Fruit fly (Drosophila melanogaster) whole organism, embryonic: ENCODE results near the gene Mbs.

Source experiments
- Antp ChIP-seq: fragments of 200-800 bp; sonication (Bioruptor generic); optimal IDR thresholded peaks from 3 replicates; lab custom pipeline; 2016; ENCODE audit warnings: missing biosample characterization, missing genetic modification characterization
- Bteb2 ChIP-seq: fragments of 200-800 bp; sonication (Bioruptor generic); optimal IDR thresholded peaks from 2 replicates; lab custom pipeline; 2016; ENCODE audit warnings: missing biosample characterization, missing genetic modification characterization
- CG10267 ChIP-seq: fragments of 200-800 bp; sonication (Bioruptor generic); optimal IDR thresholded peaks from 2 replicates; lab custom pipeline; 2018; ENCODE audit warnings: missing biosample characterization, mild to moderate bottlenecking, missing genetic modification characterization, moderate library complexity
- CG10979 ChIP-seq: fragments of 200-800 bp; sonication (Bioruptor generic); optimal IDR thresholded peaks from 2 replicates; lab custom pipeline; 2018; ENCODE audit warnings: missing biosample characterization, mild to moderate bottlenecking, missing genetic modification characterization, moderate library complexity
- CG11085 ChIP-seq: fragments of 200-800 bp; sonication (Bioruptor generic); IDR thresholded peaks from 2 replicates; pipeline ENCODE4 v1.3.6; 2022; ENCODE audit warnings: missing biosample characterization, missing genetic modification characterization
- CG11696 ChIP-seq: fragments of 200-800 bp; sonication (Bioruptor generic); IDR thresholded peaks from 2 replicates; pipeline ENCODE4 v1.3.6; 2022; ENCODE audit warnings: missing biosample characterization, missing genetic modification characterization
- CG12236 ChIP-seq: fragments of 200-800 bp; sonication (Bioruptor generic); optimal IDR thresholded peaks from 2 replicates; lab custom pipeline; 2016; ENCODE audit warnings: missing biosample characterization, missing genetic modification characterization
- CG14710 ChIP-seq: fragments of 200-800 bp; sonication (Bioruptor generic); optimal IDR thresholded peaks from 3 replicates; lab custom pipeline; 2019; ENCODE audit warnings: missing biosample characterization, mild to moderate bottlenecking, missing genetic modification characterization, moderate library complexity
- CG1529 ChIP-seq: fragments of 200-800 bp; sonication (Bioruptor generic); optimal IDR thresholded peaks from 3 replicates; lab custom pipeline; 2018; ENCODE audit warnings: missing biosample characterization, missing genetic modification characterization
- CG15479 ChIP-seq: fragments of 200-800 bp; sonication (Bioruptor generic); optimal IDR thresholded peaks from 3 replicates; lab custom pipeline; 2019; ENCODE audit warnings: missing biosample characterization, mild to moderate bottlenecking, missing genetic modification characterization, moderate library complexity
- CG17912 ChIP-seq: fragments of 200-800 bp; sonication (Bioruptor generic); optimal IDR thresholded peaks from 2 replicates; lab custom pipeline; 2018; ENCODE audit warnings: missing biosample characterization, mild to moderate bottlenecking, missing genetic modification characterization
- CG18764 ChIP-seq: fragments of 200-800 bp; sonication (Bioruptor generic); optimal IDR thresholded peaks from 3 replicates; lab custom pipeline; 2016; ENCODE audit warnings: missing biosample characterization, missing genetic modification characterization
- CG32767 ChIP-seq: fragments of 200-800 bp; sonication (Bioruptor generic); IDR thresholded peaks from 2 replicates; pipeline ENCODE4 v1.3.6; 2022; ENCODE audit warnings: missing biosample characterization, missing genetic modification characterization
- CG34376 ChIP-seq: fragments of 200-800 bp; sonication (Bioruptor generic); optimal IDR thresholded peaks from 2 replicates; lab custom pipeline; 2018; ENCODE audit warnings: missing biosample characterization, mild to moderate bottlenecking, missing genetic modification characterization
- CG4707 ChIP-seq: fragments of 200-800 bp; sonication (Bioruptor generic); optimal IDR thresholded peaks from 2 replicates; lab custom pipeline; 2018; ENCODE audit warnings: missing biosample characterization, mild to moderate bottlenecking, missing genetic modification characterization, moderate library complexity
- CG6175 ChIP-seq: fragments of 200-800 bp; sonication (Bioruptor generic); IDR thresholded peaks from 3 replicates; pipeline ENCODE4 v1.3.6; 2022; ENCODE audit warnings: missing biosample characterization, missing genetic modification characterization
- CG6791 ChIP-seq: fragments of 200-800 bp; sonication (Bioruptor generic); IDR thresholded peaks from 3 replicates; pipeline ENCODE4 v1.3.6; 2022; ENCODE audit warnings: missing biosample characterization, missing genetic modification characterization; ENCODE audit not compliant: partially characterized antibody
- CG7271 ChIP-seq: fragments of 200-800 bp; sonication (Bioruptor generic); optimal IDR thresholded peaks from 2 replicates; lab custom pipeline; 2018; ENCODE audit warnings: missing biosample characterization, mild to moderate bottlenecking, missing genetic modification characterization, moderate library complexity
- CG7839 ChIP-seq: fragments of 200-800 bp; sonication (Bioruptor generic); optimal IDR thresholded peaks from 3 replicates; lab custom pipeline; 2018; ENCODE audit warnings: missing biosample characterization, mild to moderate bottlenecking, missing genetic modification characterization, moderate library complexity
- CG7987 ChIP-seq: fragments of 200-800 bp; sonication (Bioruptor generic); optimal IDR thresholded peaks from 2 replicates; lab custom pipeline; 2018; ENCODE audit warnings: missing biosample characterization, mild to moderate bottlenecking, missing genetic modification characterization, moderate library complexity
- CG8359 ChIP-seq: fragments of 200-800 bp; sonication (Bioruptor generic); optimal IDR thresholded peaks from 2 replicates; lab custom pipeline; 2017; ENCODE audit warnings: missing biosample characterization, mild to moderate bottlenecking, missing genetic modification characterization, borderline replicate concordance
- CrebB ChIP-seq: fragments of 200-800 bp; sonication (Bioruptor generic); optimal IDR thresholded peaks from 3 replicates; lab custom pipeline; 2018; ENCODE audit warnings: missing biosample characterization, mild to moderate bottlenecking, missing genetic modification characterization
- D19A ChIP-seq: fragments of 200-800 bp; optimal IDR thresholded peaks from 3 replicates; lab custom pipeline; 2019; ENCODE audit warnings: missing biosample characterization, mild to moderate bottlenecking, missing genetic modification characterization, moderate library complexity
- Dek ChIP-seq: fragments of 200-800 bp; sonication (Bioruptor generic); optimal IDR thresholded peaks from 3 replicates; lab custom pipeline; 2019; ENCODE audit warnings: missing biosample characterization, mild to moderate bottlenecking, missing genetic modification characterization, moderate library complexity
- Ets97D ChIP-seq: fragments of 200-800 bp; sonication (Bioruptor generic); optimal IDR thresholded peaks from 3 replicates; lab custom pipeline; 2016; ENCODE audit warnings: missing biosample characterization, missing genetic modification characterization
- HLH3B ChIP-seq: fragments of 200-800 bp; sonication (Bioruptor generic); IDR thresholded peaks from 2 replicates; pipeline ENCODE4 v1.3.6; 2022; ENCODE audit warnings: missing biosample characterization, missing genetic modification characterization
- HLH4C ChIP-seq: fragments of 200-800 bp; sonication (Bioruptor generic); IDR thresholded peaks from 3 replicates; pipeline ENCODE4 v1.3.6; 2022; ENCODE audit warnings: missing biosample characterization, missing genetic modification characterization; ENCODE audit not compliant: partially characterized antibody
- HLH54F ChIP-seq: fragments of 200-800 bp; sonication (Bioruptor generic); optimal IDR thresholded peaks from 3 replicates; lab custom pipeline; 2016; ENCODE audit warnings: missing biosample characterization, missing genetic modification characterization
- Hand ChIP-seq: fragments of 200-800 bp; sonication (Bioruptor generic); optimal IDR thresholded peaks from 2 replicates; lab custom pipeline; 2017; ENCODE audit warnings: mild to moderate bottlenecking, missing biosample characterization, missing genetic modification reagents, missing genetic modification characterization
- HmgZ ChIP-seq: fragments of 200-800 bp; sonication (Bioruptor generic); optimal IDR thresholded peaks from 2 replicates; lab custom pipeline; 2018; ENCODE audit warnings: missing biosample characterization, mild to moderate bottlenecking, missing genetic modification characterization
- Oaz ChIP-seq: fragments of 200-800 bp; sonication (Bioruptor generic); IDR thresholded peaks from 2 replicates; pipeline ENCODE4 v1.3.6; 2022; ENCODE audit warnings: missing biosample characterization, missing genetic modification characterization
- Ptx1 ChIP-seq: fragments of 200-800 bp; sonication (Bioruptor generic); IDR thresholded peaks from 2 replicates; pipeline ENCODE4 v1.3.6; 2022; ENCODE audit warnings: missing biosample characterization, missing genetic modification characterization
- Sry-β ChIP-seq: fragments of 200-800 bp; sonication (Bioruptor generic); optimal IDR thresholded peaks from 2 replicates; lab custom pipeline; 2018; ENCODE audit warnings: missing biosample characterization, mild to moderate bottlenecking, missing genetic modification characterization, moderate library complexity
- Sry-δ ChIP-seq: fragments of 200-800 bp; sonication (Bioruptor generic); optimal IDR thresholded peaks from 2 replicates; lab custom pipeline; 2016; ENCODE audit warnings: missing biosample characterization, missing genetic modification characterization
- Tbp ChIP-seq: fragments of >200 bp; optimal IDR thresholded peaks from 2 replicates; lab custom pipeline; 2018; ENCODE audit warnings: missing biosample characterization, missing genetic modification characterization
- Usf ChIP-seq: fragments of 200-800 bp; sonication (Bioruptor generic); optimal IDR thresholded peaks from 2 replicates; lab custom pipeline; 2017; ENCODE audit warnings: missing genotype, missing biosample characterization, missing genetic modification characterization
- bowl ChIP-seq: fragments of 200-800 bp; sonication (Bioruptor generic); IDR thresholded peaks from 2 replicates; pipeline ENCODE4 v1.3.6; 2022; ENCODE audit warnings: missing biosample characterization, missing genetic modification characterization
- exex ChIP-seq: fragments of 200-800 bp; sonication (Bioruptor generic); optimal IDR thresholded peaks from 4 replicates; lab custom pipeline; 2018; ENCODE audit warnings: missing biosample characterization, mild to moderate bottlenecking, missing genetic modification characterization, moderate library complexity
- gt ChIP-seq: fragments of 200-800 bp; sonication (Bioruptor generic); IDR thresholded peaks from 2 replicates; pipeline ENCODE4 v1.3.6; 2022; ENCODE audit warnings: missing biosample characterization, missing genetic modification characterization
- kni ChIP-seq: fragments of 200-800 bp; sonication (Bioruptor generic); optimal IDR thresholded peaks from 3 replicates; lab custom pipeline; 2017; ENCODE audit warnings: mild to moderate bottlenecking, missing biosample characterization, missing genetic modification reagents, missing genetic modification characterization
- nerfin-2 ChIP-seq: fragments of 200-800 bp; sonication (Bioruptor generic); IDR thresholded peaks from 2 replicates; pipeline ENCODE4 v1.3.6; 2022; ENCODE audit warnings: missing biosample characterization, missing genetic modification characterization; ENCODE audit not compliant: partially characterized antibody
- nom ChIP-seq: fragments of 200-800 bp; sonication (Bioruptor generic); optimal IDR thresholded peaks from 2 replicates; lab custom pipeline; 2017; ENCODE audit warnings: missing biosample characterization, missing genetic modification characterization, mild to moderate bottlenecking, moderate library complexity, missing genetic modification reagents
- p53 ChIP-seq: fragments of 200-800 bp; sonication (Bioruptor generic); optimal IDR thresholded peaks from 2 replicates; lab custom pipeline; 2016; ENCODE audit warnings: missing biosample characterization, missing genetic modification characterization
- phol ChIP-seq: fragments of 200-800 bp; sonication (Bioruptor generic); optimal IDR thresholded peaks from 3 replicates; lab custom pipeline; 2018; ENCODE audit warnings: missing biosample characterization, mild to moderate bottlenecking, missing genetic modification characterization, moderate library complexity
- rib ChIP-seq: fragments of 200-800 bp; sonication (Bioruptor generic); IDR thresholded peaks from 2 replicates; pipeline ENCODE4 v1.3.6; 2022; ENCODE audit warnings: missing biosample characterization, missing genetic modification characterization
- slbo ChIP-seq: fragments of 200-800 bp; sonication (Bioruptor generic); IDR thresholded peaks from 2 replicates; pipeline ENCODE4 v1.3.6; 2022; ENCODE audit warnings: missing biosample characterization, missing genetic modification characterization
- slp2 ChIP-seq: fragments of 200-800 bp; sonication (Bioruptor generic); optimal IDR thresholded peaks from 2 replicates; lab custom pipeline; 2016; ENCODE audit warnings: missing biosample characterization, missing genetic modification characterization
- trem ChIP-seq: fragments of 200-800 bp; optimal IDR thresholded peaks from 3 replicates; lab custom pipeline; 2019; ENCODE audit warnings: missing biosample characterization, mild to moderate bottlenecking, missing genetic modification characterization, moderate library complexity
- wdn ChIP-seq: fragments of 200-800 bp; sonication (Bioruptor generic); IDR thresholded peaks from 2 replicates; pipeline ENCODE4 v1.3.6; 2022; ENCODE audit warnings: missing biosample characterization, missing genetic modification characterization
- z ChIP-seq: fragments of 200-800 bp; sonication (Bioruptor generic); IDR thresholded peaks from 3 replicates; pipeline ENCODE4 v1.3.6; 2022; ENCODE audit warnings: missing biosample characterization, missing genetic modification characterization

Mbs gene

dm6 chr3L:16128481-16128972 lies 76.8 kb downstream of the Mbs start, which contains the start of gene Pgm1 (continued):
- TF ChIP-seq nerfin-2 (GFP tag; lab: Robert Waterston, UW) (no peak), CG34376 (GFP tag; lab: Kevin White, UChicago) (peak; percentile 98), CG7987 (GFP tag; lab: Kevin White, UChicago) (peak; percentile 72), p53 (GFP tag; lab: Kevin White, UChicago) (peak; percentile 89), CG7839 (peak; percentile 84), Oaz (GFP tag; lab: Robert Waterston, UW) (peak; percentile 66; the same call in 1 of the 2 replicates), CG15479 (peak; percentile 75), CG17912 (GFP tag; lab: Kevin White, UChicago) (peak; percentile 16), HLH3B (GFP tag; lab: Robert Waterston, UW) (peak; percentile 60), D19A (tag; lab: Kevin White, UChicago) (peak; percentile 64), Usf (GFP tag; lab: Kevin White, UChicago) (peak; percentile 57), Bteb2 (GFP tag; lab: Kevin White, UChicago) (peak; percentile 90), slbo (GFP tag; lab: Robert Waterston, UW) (peak; percentile 82), CG12236 (GFP tag; lab: Kevin White, UChicago) (peak; percentile 81), rib (GFP tag; lab: Robert Waterston, UW) (peak; percentile 72; the same call in 1 of the 2 replicates), slp2 (GFP tag; lab: Kevin White, UChicago) (peak; percentile 88), Dek (tag; lab: Kevin White, UChicago) (peak; percentile 68), nom (GFP tag; lab: Kevin White, UChicago) (peak; percentile 83), Hand (GFP tag; lab: Kevin White, UChicago) (peak; percentile 77), wdn (GFP tag; lab: Robert Waterston, UW) (peak; percentile 63), phol (tag; lab: Kevin White, UChicago) (peak; percentile 79), CG14710 (tag; lab: Kevin White, UChicago) (peak; percentile 45), HLH4C (0 out of 3 replicates have a peak, but pooled peaks have one; percentile 6), CrebB (tag; lab: Kevin White, UChicago) (peak; percentile 89), trem (tag; lab: Kevin White, UChicago) (peak; percentile 54), Sry-β (GFP tag; lab: Kevin White, UChicago) (no peak), CG8359 (GFP tag; lab: Kevin White, UChicago) (peak; percentile 37), CG4707 (GFP tag; lab: Kevin White, UChicago) (peak; percentile 55), kni (GFP tag; lab: Kevin White, UChicago) (no peak), CG32767 (GFP tag; lab: Robert Waterston, UW) (peak; percentile 46), CG6175 (GFP tag; lab: Robert Waterston, UW) (peak; percentile 42; the same call in 2 of the 3 replicates), CG7271 (tag; lab: Kevin White, UChicago) (no peak), CG6791 (GFP tag; lab: Robert Waterston, UW) (no peak), CG11085 (peak; percentile 67), Ets97D (peak; percentile 58), CG1529 (peak; percentile 65), HLH54F (GFP tag; lab: Kevin White, UChicago) (peak; percentile 87), CG10267 (tag; lab: Kevin White, UChicago) (peak; percentile 70), Sry-δ (GFP tag; lab: Kevin White, UChicago) (peak; percentile 57), CG11696 (GFP tag; lab: Robert Waterston, UW) (peak; percentile 56; the same call in 1 of the 2 replicates), gt (no peak), Antp (peak; percentile 94), Tbp (GFP tag; lab: Kevin White, UChicago) (no peak), HmgZ (tag; lab: Kevin White, UChicago) (peak; percentile 91), z (GFP tag; lab: Robert Waterston, UW) (0 out of 3 replicates have a peak, but pooled peaks have one; percentile 23), CG10979 (peak; percentile 79), bowl (GFP tag; lab: Robert Waterston, UW) (no peak), Ptx1 (peak; percentile 82), CG18764 (GFP tag; lab: Kevin White, UChicago) (peak; percentile 74), exex (tag; lab: Kevin White, UChicago) (peak; percentile 97)
